Worm (Caenorhabditis elegans) whole organism, L3 larva: Measurements from ENCODE around the gene ugt-1.

Experiments
- R02D3.7 ChIP-seq: fragments of 150-350 bp; optimal IDR thresholded peaks from 2 replicates; lab custom pipeline; 2014; ENCODE audit warnings: missing biosample characterization, missing genetic modification characterization
- ama-1 ChIP-seq: fragments of 150-350 bp; optimal IDR thresholded peaks from 2 replicates; lab custom pipeline; 2018
- ceh-16 ChIP-seq: sonication (generic microtip); optimal IDR thresholded peaks from 2 replicates; lab custom pipeline; 2017; ENCODE audit warnings: missing biosample characterization, missing genetic modification characterization
- ceh-28 ChIP-seq: fragments of 150-350 bp; optimal IDR thresholded peaks from 2 replicates; lab custom pipeline; 2014; ENCODE audit warnings: missing biosample characterization, missing genetic modification reagents, missing genetic modification characterization
- ceh-82 ChIP-seq: fragments of 150-350 bp; optimal IDR thresholded peaks from 2 replicates; lab custom pipeline; 2014; ENCODE audit warnings: missing biosample characterization, missing genetic modification characterization
- ceh-9 ChIP-seq: sonication (generic microtip); optimal IDR thresholded peaks from 2 replicates; lab custom pipeline; 2018; ENCODE audit warnings: missing biosample characterization, missing genetic modification characterization
- daf-12 ChIP-seq: fragments of 150-350 bp; optimal IDR thresholded peaks from 2 replicates; lab custom pipeline; 2014; ENCODE audit warnings: missing biosample characterization, missing genetic modification reagents, missing genetic modification characterization
- egl-27 ChIP-seq: sonication (generic microtip); optimal IDR thresholded peaks from 4 replicates; lab custom pipeline; 2017; ENCODE audit warnings: missing biosample characterization, missing genetic modification reagents, missing genetic modification characterization
- egl-5 ChIP-seq: fragments of 150-350 bp; optimal IDR thresholded peaks from 2 replicates; lab custom pipeline; 2017; ENCODE audit warnings: missing biosample characterization, missing genetic modification reagents, missing genetic modification characterization, inconsistent platforms
- elt-1 ChIP-seq: fragments of 150-350 bp; optimal IDR thresholded peaks from 2 replicates; lab custom pipeline; 2014; ENCODE audit warnings: missing biosample characterization, missing genetic modification characterization
- elt-2 ChIP-seq: sonication (generic microtip); optimal IDR thresholded peaks from 2 replicates; lab custom pipeline; 2016; ENCODE audit warnings: missing genetic modification reagents, mild to moderate bottlenecking, missing genetic modification characterization, missing compliant biosample characterization
- eor-1 ChIP-seq, 2 experiments: fragments of 150-350 bp; optimal IDR thresholded peaks; 2 replicates each; lab custom pipeline; 2014 to 2018; ENCODE audit warnings: missing biosample characterization in 2 of 2, missing genetic modification characterization in 2 of 2
- fkh-10 ChIP-seq: sonication (generic microtip); optimal IDR thresholded peaks from 2 replicates; lab custom pipeline; 2017; ENCODE audit warnings: missing biosample characterization, missing genetic modification reagents, missing genetic modification characterization
- fkh-2 ChIP-seq: fragments of 150-350 bp; optimal IDR thresholded peaks from 2 replicates; lab custom pipeline; 2014; ENCODE audit warnings: missing biosample characterization, missing genetic modification reagents, missing genetic modification characterization
- hmg-11 ChIP-seq: sonication (generic microtip); optimal IDR thresholded peaks from 2 replicates; lab custom pipeline; 2016; ENCODE audit warnings: missing genetic modification characterization, missing compliant biosample characterization
- jun-1 ChIP-seq: fragments of 150-350 bp; optimal IDR thresholded peaks from 2 replicates; lab custom pipeline; 2014; ENCODE audit warnings: missing biosample characterization, missing genetic modification reagents, missing genetic modification characterization
- lin-15B ChIP-seq: fragments of 150-350 bp; optimal IDR thresholded peaks from 2 replicates; lab custom pipeline; 2014; ENCODE audit warnings: missing biosample characterization, missing genetic modification characterization
- lin-39 ChIP-seq: fragments of 150-350 bp; optimal IDR thresholded peaks from 2 replicates; lab custom pipeline; 2018; ENCODE audit warnings: missing biosample characterization, missing genetic modification reagents, missing genetic modification characterization
- lsy-12 ChIP-seq: sonication (generic microtip); optimal IDR thresholded peaks from 2 replicates; lab custom pipeline; 2016; ENCODE audit warnings: mild to moderate bottlenecking, missing genetic modification characterization, missing compliant biosample characterization
- mdl-1 ChIP-seq: fragments of 150-350 bp; optimal IDR thresholded peaks from 2 replicates; lab custom pipeline; 2014; ENCODE audit warnings: missing biosample characterization, missing genetic modification characterization
- mml-1 ChIP-seq: fragments of 150-350 bp; sonication (generic microtip); optimal IDR thresholded peaks from 3 replicates; lab custom pipeline; 2014; ENCODE audit warnings: missing biosample characterization, missing genetic modification characterization
- nfya-1 ChIP-seq: sonication (generic microtip); optimal IDR thresholded peaks from 2 replicates; lab custom pipeline; 2017; ENCODE audit warnings: missing genetic modification characterization, mild to moderate bottlenecking, missing compliant biosample characterization, antibody characterized with exemption, moderate library complexity; ENCODE audit not compliant: insufficient read depth
- nhr-11 ChIP-seq: fragments of 150-350 bp; optimal IDR thresholded peaks from 2 replicates; lab custom pipeline; 2014; ENCODE audit warnings: missing biosample characterization, missing genetic modification characterization
- nhr-23 ChIP-seq: fragments of 150-350 bp; optimal IDR thresholded peaks from 2 replicates; lab custom pipeline; 2014; ENCODE audit warnings: missing biosample characterization, missing genetic modification reagents, missing genetic modification characterization
- nhr-237 ChIP-seq: fragments of 150-350 bp; optimal IDR thresholded peaks from 2 replicates; lab custom pipeline; 2014; ENCODE audit warnings: missing biosample characterization, missing genetic modification characterization
- nhr-25 ChIP-seq: sonication (generic microtip); optimal IDR thresholded peaks from 2 replicates; lab custom pipeline; 2017; ENCODE audit warnings: missing biosample characterization, missing genetic modification characterization
- nhr-43 ChIP-seq: sonication (generic microtip); optimal IDR thresholded peaks from 2 replicates; lab custom pipeline; 2016; ENCODE audit warnings: mild to moderate bottlenecking, missing genetic modification characterization, missing compliant biosample characterization; ENCODE audit not compliant: poor library complexity, severe bottlenecking
- nhr-67 ChIP-seq: fragments of 150-350 bp; optimal IDR thresholded peaks from 2 replicates; lab custom pipeline; 2014; ENCODE audit warnings: missing biosample characterization, missing genetic modification characterization
- nhr-76 ChIP-seq: fragments of 150-350 bp; sonication (generic microtip); optimal IDR thresholded peaks from 5 replicates; lab custom pipeline; 2014; ENCODE audit warnings: missing biosample characterization, missing genetic modification characterization
- nhr-77 ChIP-seq: fragments of 150-350 bp; optimal IDR thresholded peaks from 2 replicates; lab custom pipeline; 2014; ENCODE audit warnings: missing biosample characterization, missing genetic modification characterization
- pha-4 ChIP-seq: fragments of 150-350 bp; optimal IDR thresholded peaks from 2 replicates; lab custom pipeline; 2014; ENCODE audit warnings: missing biosample characterization, missing genetic modification reagents, missing genetic modification characterization
- pqm-1 ChIP-seq: fragments of 150-350 bp; optimal IDR thresholded peaks from 2 replicates; lab custom pipeline; 2017; ENCODE audit warnings: missing biosample characterization, missing genetic modification characterization, inconsistent platforms
- skn-1 ChIP-seq: fragments of 150-350 bp; optimal IDR thresholded peaks from 2 replicates; lab custom pipeline; 2014; ENCODE audit warnings: missing biosample characterization, missing genetic modification characterization
- snpc-4 ChIP-seq: fragments of 150-350 bp; optimal IDR thresholded peaks from 2 replicates; lab custom pipeline; 2014; ENCODE audit warnings: missing biosample characterization, missing genetic modification characterization
- tbx-2 ChIP-seq: sonication (generic microtip); optimal IDR thresholded peaks from 2 replicates; lab custom pipeline; 2016; ENCODE audit warnings: mild to moderate bottlenecking, missing genetic modification characterization, missing compliant biosample characterization
- unc-39 ChIP-seq: sonication (generic microtip); optimal IDR thresholded peaks from 4 replicates; lab custom pipeline; 2017; ENCODE audit warnings: missing biosample characterization, missing genetic modification characterization
- unc-62 ChIP-seq: fragments of 150-350 bp; sonication (generic microtip); optimal IDR thresholded peaks from 4 replicates; lab custom pipeline; 2014; ENCODE audit warnings: missing biosample characterization, missing genetic modification reagents, missing genetic modification characterization
- zag-1 ChIP-seq: fragments of 150-350 bp; optimal IDR thresholded peaks from 2 replicates; lab custom pipeline; 2014; ENCODE audit warnings: missing biosample characterization, missing genetic modification characterization
- ztf-11 ChIP-seq: fragments of 150-350 bp; optimal IDR thresholded peaks from 2 replicates; lab custom pipeline; 2014; ENCODE audit warnings: missing biosample characterization, missing genetic modification characterization
- ztf-4 ChIP-seq: fragments of 150-350 bp; optimal IDR thresholded peaks from 2 replicates; lab custom pipeline; 2014; ENCODE audit warnings: missing biosample characterization, missing genetic modification characterization

The ugt-1 gene

ce11 chrV:10360186-10360585 lies 35.3 kb upstream of the ugt-1 start:
- no peak for TF ChIP-seq ceh-82
- no peak for TF ChIP-seq zag-1 (tag; lab: Kevin White, UChicago)
- TF ChIP-seq fkh-10 (GFP tag; lab: Kevin White, UChicago), result no peak
- no peak for TF ChIP-seq egl-27 (tag; lab: Kevin White, UChicago)
- no peak for TF ChIP-seq pqm-1 (tag; lab: Kevin White, UChicago)
- TF ChIP-seq nhr-237 (tag; lab: Kevin White, UChicago), result no peak
- no peak for TF ChIP-seq ceh-28 (tag; lab: Kevin White, UChicago)
- no peak for TF ChIP-seq tbx-2 (tag; lab: Kevin White, UChicago)
- TF ChIP-seq pha-4 (tag; lab: Kevin White, UChicago), result no peak
- TF ChIP-seq ama-1 (lab: Kevin White, UChicago), result no peak
- TF ChIP-seq hmg-11 (tag; lab: Kevin White, UChicago), result no peak
- TF ChIP-seq unc-39 (tag; lab: Kevin White, UChicago), result no peak
- no peak for TF ChIP-seq lin-39 (tag; lab: Kevin White, UChicago)

ce11 chrV:10361830-10362397 lies 33.5 kb upstream of the ugt-1 start, which contains the start of gene cash-1:
Gene cash-1, plus strand, starts transcription at chrV:10362261.
- TF ChIP-seq jun-1 (tag; lab: Kevin White, UChicago) (no peak), ztf-11 (tag; lab: Kevin White, UChicago) (no peak), ztf-4 (tag; lab: Kevin White, UChicago) (no peak), nhr-25 (tag; lab: Kevin White, UChicago) (peak; percentile 75), pha-4 (tag; lab: Kevin White, UChicago) (peak; percentile 87), pqm-1 (tag; lab: Kevin White, UChicago) (peak; percentile 60), nhr-77 (tag; lab: Kevin White, UChicago) (no peak), nhr-23 (tag; lab: Kevin White, UChicago) (peak; percentile 66), elt-1 (tag; lab: Kevin White, UChicago) (no peak), ceh-9 (tag; lab: Kevin White, UChicago) (no peak), fkh-2 (no peak), lsy-12 (tag; lab: Kevin White, UChicago) (no peak), lin-15B (tag; lab: Kevin White, UChicago) (peak; percentile 93), nhr-43 (tag; lab: Kevin White, UChicago) (no peak), mml-1 (tag; lab: Kevin White, UChicago) (no peak), skn-1 (tag; lab: Kevin White, UChicago) (peak; percentile 38), nhr-67 (no peak), lin-39 (tag; lab: Kevin White, UChicago) (peak; percentile 80), nhr-237 (tag; lab: Kevin White, UChicago) (no peak), egl-27 (tag; lab: Kevin White, UChicago) (no peak), unc-62 (GFP tag; lab: Kevin White, UChicago) (no peak), eor-1 (tag; optimal IDR thresholded peaks at IDR 0.05; lab: Kevin White, UChicago) (no peak), ceh-28 (tag; lab: Kevin White, UChicago) (peak; percentile 9), mdl-1 (tag; lab: Kevin White, UChicago) (no peak), ceh-16 (tag; lab: Kevin White, UChicago) (no peak), egl-5 (no peak), nhr-11 (tag; lab: Kevin White, UChicago) (no peak), ceh-82 (no peak), elt-2 (tag; lab: Kevin White, UChicago) (peak; percentile 77), nhr-76 (no peak), unc-39 (tag; lab: Kevin White, UChicago) (no peak), nfya-1 (tag; lab: Kevin White, UChicago) (peak; percentile 74), snpc-4 (tag; lab: Kevin White, UChicago) (peak; percentile 66), R02D3.7 (no peak), daf-12 (no peak), tbx-2 (tag; lab: Kevin White, UChicago) (no peak), hmg-11 (tag; lab: Kevin White, UChicago) (no peak)
